Worm (Caenorhabditis elegans) whole organism, L4 larva: ENCODE measurements around the gene pgap-3.
A peak's percentile ranks its signal among the peaks of the same experiment; 100 is the strongest.

Source experiments
- F37D6.2 ChIP-seq: sonication (generic microtip); optimal IDR thresholded peaks from 2 replicates; lab custom pipeline; 2016; ENCODE audit warnings: mild to moderate bottlenecking, missing genetic modification characterization, missing compliant biosample characterization
- R02D3.7 ChIP-seq: fragments of 150-350 bp; sonication (generic microtip); optimal IDR thresholded peaks from 3 replicates; lab custom pipeline; 2014; ENCODE audit warnings: missing biosample characterization, missing genetic modification characterization
- T26A8.4 ChIP-seq: fragments of 200-800 bp; sonication (Bioruptor generic); IDR thresholded peaks from 2 replicates; pipeline ENCODE4 v1.3.6; 2022; ENCODE audit warnings: missing genetic modification characterization, missing compliant biosample characterization
- Y105C5A.15 ChIP-seq: fragments of 200-800 bp; sonication (Bioruptor generic); IDR thresholded peaks from 2 replicates; pipeline ENCODE4 v1.3.6; 2022; ENCODE audit warnings: missing genetic modification characterization, missing compliant biosample characterization
- Y75B8A.6 ChIP-seq: fragments of 200-800 bp; sonication (Bioruptor generic); IDR thresholded peaks from 2 replicates; pipeline ENCODE4 v1.3.6; 2022; ENCODE audit warnings: missing genetic modification reagents, missing genetic modification characterization, missing compliant biosample characterization
- aha-1 ChIP-seq: fragments of 150-350 bp; peaks from one replicate; lab custom pipeline; 2014; ENCODE audit warnings: missing biosample characterization, missing genetic modification characterization
- ama-1 ChIP-seq: fragments of 150-350 bp; optimal IDR thresholded peaks from 2 replicates; lab custom pipeline; 2014; ENCODE audit warnings: inconsistent platforms, mixed read lengths
- arid-1 ChIP-seq: fragments of 200-800 bp; sonication (Bioruptor generic); conservative IDR thresholded peaks from 2 replicates; pipeline ENCODE4 v1.3.6; 2022; ENCODE audit warnings: missing genetic modification reagents, missing genetic modification characterization, missing compliant biosample characterization
- attf-4 ChIP-seq: sonication (generic microtip); optimal IDR thresholded peaks from 3 replicates; lab custom pipeline; 2017; ENCODE audit warnings: missing biosample characterization, missing genetic modification characterization
- ceh-44 ChIP-seq: fragments of 200-800 bp; sonication (Bioruptor generic); IDR thresholded peaks from 2 replicates; pipeline ENCODE4 v1.3.6; 2022; ENCODE audit warnings: missing genetic modification reagents, missing genetic modification characterization, missing compliant biosample characterization
- ceh-62 ChIP-seq: sonication (generic microtip); optimal IDR thresholded peaks from 2 replicates; lab custom pipeline; 2017; ENCODE audit warnings: missing biosample characterization, missing genetic modification characterization
- ceh-82 ChIP-seq: sonication (generic microtip); optimal IDR thresholded peaks from 2 replicates; lab custom pipeline; 2017; ENCODE audit warnings: missing biosample characterization, missing genetic modification characterization
- cey-2 ChIP-seq: sonication (generic microtip); optimal IDR thresholded peaks from 3 replicates; lab custom pipeline; 2017; ENCODE audit warnings: missing genetic modification characterization, mild to moderate bottlenecking, missing compliant biosample characterization, antibody characterized with exemption, borderline replicate concordance; ENCODE audit not compliant: insufficient read depth
- ctbp-1 ChIP-seq: fragments of 200-800 bp; sonication (Bioruptor generic); IDR thresholded peaks from 2 replicates; pipeline ENCODE4 v1.3.6; 2022; ENCODE audit warnings: missing genetic modification reagents, missing genetic modification characterization, missing compliant biosample characterization
- dmd-6 ChIP-seq: fragments of 200-800 bp; sonication (Bioruptor generic); IDR thresholded peaks from 2 replicates; pipeline ENCODE4 v1.3.6; 2022; ENCODE audit warnings: missing genetic modification reagents, missing genetic modification characterization, missing compliant biosample characterization
- dmd-9 ChIP-seq: fragments of 200-800 bp; sonication (Bioruptor generic); IDR thresholded peaks from 2 replicates; pipeline ENCODE4 v1.3.6; 2022; ENCODE audit warnings: missing genetic modification reagents, missing genetic modification characterization, missing compliant biosample characterization
- fos-1 ChIP-seq: fragments of 150-350 bp; optimal IDR thresholded peaks from 2 replicates; lab custom pipeline; 2014; ENCODE audit warnings: missing biosample characterization, missing genetic modification characterization
- hlh-11 ChIP-seq: fragments of 200-800 bp; sonication (Bioruptor generic); optimal IDR thresholded peaks from 2 replicates; lab custom pipeline; 2018; ENCODE audit warnings: mild to moderate bottlenecking, missing genetic modification characterization, missing compliant biosample characterization
- hlh-30 ChIP-seq: sonication (generic microtip); optimal IDR thresholded peaks from 2 replicates; lab custom pipeline; 2017; ENCODE audit warnings: antibody characterized with exemption, mild to moderate bottlenecking, missing genetic modification characterization, missing compliant biosample characterization; ENCODE audit not compliant: insufficient read depth
- hmg-1.1 ChIP-seq: fragments of 200-800 bp; sonication (Bioruptor generic); IDR thresholded peaks from 2 replicates; pipeline ENCODE4 v1.3.6; 2022; ENCODE audit warnings: missing genetic modification reagents, missing genetic modification characterization, missing compliant biosample characterization
- jun-1 ChIP-seq: fragments of 150-350 bp; optimal IDR thresholded peaks from 2 replicates; lab custom pipeline; 2014; ENCODE audit warnings: missing biosample characterization, missing genetic modification reagents, missing genetic modification characterization
- lim-7 ChIP-seq: fragments of 200-800 bp; sonication (Bioruptor generic); IDR thresholded peaks from 2 replicates; pipeline ENCODE4 v1.3.6; 2022; ENCODE audit warnings: missing genetic modification characterization, missing compliant biosample characterization
- lin-1 ChIP-seq: fragments of 200-800 bp; sonication (Bioruptor generic); IDR thresholded peaks from 2 replicates; pipeline ENCODE4 v1.3.6; 2022; ENCODE audit warnings: missing genetic modification reagents, missing genetic modification characterization, missing compliant biosample characterization
- lin-13 ChIP-seq: fragments of 150-350 bp; optimal IDR thresholded peaks from 2 replicates; lab custom pipeline; 2014; ENCODE audit warnings: missing biosample characterization, missing genetic modification reagents, missing genetic modification characterization
- lsy-2 ChIP-seq, 2 experiments: fragments of 150-350 bp in 1 of 2; sonication (generic microtip) in 1 of 2; optimal IDR thresholded peaks; 2 replicates each; lab custom pipeline; 2014 to 2017; ENCODE audit warnings: missing biosample characterization in 2 of 2, missing genetic modification characterization in 2 of 2
- madf-5 ChIP-seq, 2 experiments: fragments of 200-800 bp; sonication (Bioruptor generic); IDR thresholded peaks; 2 replicates each; pipeline ENCODE4 v1.3.6; 2022; ENCODE audit warnings: missing compliant biosample characterization in 2 of 2, missing genetic modification characterization in 2 of 2
- mdl-1 ChIP-seq, 2 experiments: fragments of 150-350 bp in 1 of 2; sonication (generic microtip) in 1 of 2; optimal IDR thresholded peaks; 2 replicates each; lab custom pipeline; 2014 to 2017; ENCODE audit warnings: missing biosample characterization in 2 of 2, missing genetic modification characterization in 2 of 2
- mep-1 ChIP-seq: fragments of 150-350 bp; sonication (generic microtip); optimal IDR thresholded peaks from 3 replicates; lab custom pipeline; 2014; ENCODE audit warnings: missing biosample characterization, missing genetic modification characterization
- mes-2 ChIP-seq: sonication (generic microtip); optimal IDR thresholded peaks from 2 replicates; lab custom pipeline; 2016; ENCODE audit warnings: missing genotype, mild to moderate bottlenecking, missing genetic modification characterization, missing compliant biosample characterization; ENCODE audit not compliant: poor library complexity, severe bottlenecking
- mxl-2 ChIP-seq: fragments of 200-800 bp; sonication (Bioruptor generic); conservative IDR thresholded peaks from 2 replicates; pipeline ENCODE4 v1.3.6; 2022; ENCODE audit warnings: missing genetic modification reagents, missing genetic modification characterization, missing compliant biosample characterization
- mxl-3 ChIP-seq: fragments of 200-800 bp; sonication (Bioruptor generic); optimal IDR thresholded peaks from 2 replicates; lab custom pipeline; 2018; ENCODE audit warnings: mild to moderate bottlenecking, missing genetic modification characterization, missing compliant biosample characterization
- nhr-10 ChIP-seq: fragments of 150-350 bp; optimal IDR thresholded peaks from 2 replicates; lab custom pipeline; 2014; ENCODE audit warnings: missing biosample characterization, missing genetic modification characterization
- nhr-102 ChIP-seq: sonication (generic microtip); optimal IDR thresholded peaks from 2 replicates; lab custom pipeline; 2016; ENCODE audit warnings: mild to moderate bottlenecking, missing genetic modification characterization, moderate library complexity, missing compliant biosample characterization
- nhr-11 ChIP-seq: fragments of 150-350 bp; optimal IDR thresholded peaks from 2 replicates; lab custom pipeline; 2014; ENCODE audit warnings: missing biosample characterization, missing genetic modification characterization
- nhr-111 ChIP-seq: fragments of 200-800 bp; sonication (Bioruptor generic); optimal IDR thresholded peaks from 2 replicates; lab custom pipeline; 2018; ENCODE audit warnings: mild to moderate bottlenecking, missing genetic modification characterization, missing compliant biosample characterization
- nhr-25 ChIP-seq: sonication (generic microtip); optimal IDR thresholded peaks from 2 replicates; lab custom pipeline; 2017; ENCODE audit warnings: missing genetic modification characterization, mild to moderate bottlenecking, missing compliant biosample characterization, antibody characterized with exemption, moderate library complexity, borderline replicate concordance; ENCODE audit not compliant: insufficient read depth
- nhr-28 ChIP-seq: fragments of 150-350 bp; optimal IDR thresholded peaks from 2 replicates; lab custom pipeline; 2014; ENCODE audit warnings: missing biosample characterization, missing genetic modification characterization
- nhr-6 ChIP-seq: fragments of 150-350 bp; optimal IDR thresholded peaks from 2 replicates; lab custom pipeline; 2014; ENCODE audit warnings: missing biosample characterization, missing genetic modification characterization
- pqm-1 ChIP-seq: sonication (generic microtip); optimal IDR thresholded peaks from 2 replicates; lab custom pipeline; 2017; ENCODE audit warnings: missing biosample characterization, missing genetic modification characterization
- sdz-12 ChIP-seq: fragments of 200-800 bp; sonication (Bioruptor generic); optimal IDR thresholded peaks from 2 replicates; lab custom pipeline; 2018; ENCODE audit warnings: mild to moderate bottlenecking, missing genetic modification characterization, missing compliant biosample characterization
- spr-1 ChIP-seq: sonication (generic microtip); optimal IDR thresholded peaks from 2 replicates; lab custom pipeline; 2016; ENCODE audit warnings: mild to moderate bottlenecking, missing genetic modification characterization, missing compliant biosample characterization
- unc-130 ChIP-seq: sonication (generic microtip); optimal IDR thresholded peaks from 2 replicates; lab custom pipeline; 2016; ENCODE audit warnings: missing genetic modification reagents, missing genetic modification characterization, missing compliant biosample characterization
- unc-39 ChIP-seq: sonication (generic microtip); optimal IDR thresholded peaks from 2 replicates; lab custom pipeline; 2017; ENCODE audit warnings: missing biosample characterization, missing genetic modification characterization
- zip-2 ChIP-seq: fragments of 150-350 bp; optimal IDR thresholded peaks from 2 replicates; lab custom pipeline; 2014; ENCODE audit warnings: missing biosample characterization, missing genetic modification characterization
- ztf-7 ChIP-seq: fragments of 150-350 bp; optimal IDR thresholded peaks from 2 replicates; lab custom pipeline; 2014; ENCODE audit warnings: missing biosample characterization, missing genetic modification characterization

The pgap-3 gene

DNA sequence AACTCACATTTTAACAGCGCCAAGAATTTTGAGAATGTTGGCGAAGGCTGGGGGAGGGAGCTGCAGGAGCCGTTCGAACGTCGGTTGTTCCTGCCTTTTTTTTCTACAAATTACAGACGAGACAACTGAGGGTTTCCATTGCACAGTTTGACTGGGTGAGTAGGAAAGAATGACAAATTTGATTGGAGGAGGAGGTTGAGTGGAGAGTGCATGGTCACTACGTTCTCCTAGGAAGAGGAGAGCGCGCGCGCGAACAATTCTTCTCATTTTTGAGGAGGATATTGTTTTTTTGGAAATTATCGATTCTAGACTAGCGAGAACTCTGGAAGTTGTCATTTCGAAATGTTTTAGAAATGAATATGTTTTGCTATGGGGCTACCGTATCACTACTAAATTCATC, 13.0 kb downstream of the pgap-3 start, which contains the start of gene dhs-17:
TSS of gene dhs-17 (minus strand) at position 101 of the 400 bp plus-strand sequence.
- no peak for TF ChIP-seq Y105C5A.15 (GFP tag; lab: Robert Waterston, UW)
- TF ChIP-seq sdz-12: no peak
- no peak for TF ChIP-seq mxl-3 (GFP tag; lab: Kevin White, UChicago)
- TF ChIP-seq zip-2 (tag; lab: Kevin White, UChicago): no peak
- no peak for TF ChIP-seq unc-130 (GFP tag; lab: Kevin White, UChicago)
- TF ChIP-seq ceh-82: no peak
- TF ChIP-seq dmd-9 (GFP tag; lab: Robert Waterston, UW): no peak
- TF ChIP-seq arid-1 (GFP tag; lab: Robert Waterston, UW): no peak
- TF ChIP-seq nhr-28: no peak
- no peak for TF ChIP-seq F37D6.2 (tag; lab: Kevin White, UChicago)
- no peak for TF ChIP-seq mdl-1 (tag; optimal IDR thresholded peaks at IDR 0.05; lab: Kevin White, UChicago)
- TF ChIP-seq ztf-7: no peak

DNA sequence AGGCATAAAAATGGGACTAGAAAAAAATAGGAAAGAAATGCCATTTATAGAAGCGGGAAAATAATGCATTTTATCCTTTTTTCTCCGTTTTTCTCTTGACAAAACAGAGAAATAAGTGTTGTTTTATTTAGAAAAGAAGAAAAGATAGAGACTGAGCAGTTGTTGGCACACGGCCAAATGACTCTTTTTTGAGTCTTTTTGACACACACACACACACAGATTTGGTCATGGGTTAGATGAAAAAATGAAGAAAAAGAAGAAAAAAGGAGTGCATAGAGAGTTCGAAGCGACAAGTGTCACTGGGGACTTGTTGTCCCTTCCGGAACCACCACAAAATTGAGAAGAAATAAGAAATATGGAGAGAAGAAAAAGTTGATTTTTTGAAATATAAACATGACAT, 14.2 kb downstream of the pgap-3 start:
- no peak for TF ChIP-seq jun-1 (tag; lab: Kevin White, UChicago)
- no peak for TF ChIP-seq madf-5 (GFP tag; IDR thresholded peaks at IDR 0.05; lab: Robert Waterston, UW)
- TF ChIP-seq ama-1: no peak
- TF ChIP-seq pqm-1 (tag; lab: Kevin White, UChicago): no peak
- no peak for TF ChIP-seq T26A8.4
- no peak for TF ChIP-seq fos-1
- no peak for TF ChIP-seq attf-4 (tag; lab: Kevin White, UChicago)
- no peak for TF ChIP-seq mxl-2 (GFP tag; lab: Robert Waterston, UW)
- TF ChIP-seq lsy-2 (tag; optimal IDR thresholded peaks at IDR 0.05; lab: Kevin White, UChicago): peak in 1 of 2 experiments; percentile 51
- TF ChIP-seq hlh-30 (tag; lab: Kevin White, UChicago): peak; percentile 56
- TF ChIP-seq lim-7 (GFP tag; lab: Robert Waterston, UW): no peak
- peak; percentile 19 for TF ChIP-seq mep-1
- TF ChIP-seq dmd-6 (GFP tag; lab: Robert Waterston, UW): no peak
- TF ChIP-seq mxl-3 (GFP tag; lab: Kevin White, UChicago): no peak
- no peak for TF ChIP-seq ctbp-1
- peak; percentile 4 for TF ChIP-seq aha-1 (tag; lab: Kevin White, UChicago)
- no peak for TF ChIP-seq spr-1 (tag; lab: Kevin White, UChicago)
- TF ChIP-seq hlh-11 (tag; lab: Kevin White, UChicago): peak; percentile 15
- TF ChIP-seq unc-39: no peak
- TF ChIP-seq mes-2 (tag; lab: Kevin White, UChicago): no peak

DNA sequence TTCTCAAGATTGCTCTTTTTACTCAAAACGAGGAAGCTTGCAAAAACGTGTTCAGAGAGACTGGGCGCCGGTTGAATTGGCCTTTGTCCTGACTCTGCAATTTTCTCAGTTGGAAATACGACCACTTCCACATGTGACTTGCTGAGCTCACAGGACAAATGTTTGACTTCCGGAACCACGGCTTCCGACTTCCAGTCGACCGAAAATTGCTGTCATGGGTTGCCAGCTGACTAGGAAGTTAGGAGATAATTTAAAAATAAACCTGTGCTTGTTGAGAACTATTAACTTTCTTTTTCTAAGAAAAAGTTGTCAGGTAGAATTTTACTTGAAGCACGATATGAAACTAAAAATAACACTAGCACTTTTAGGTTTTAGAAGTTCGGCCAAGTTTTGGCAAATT, 16.1 kb downstream of the pgap-3 start:
- TF ChIP-seq Y75B8A.6 (no peak), zip-2 (tag; lab: Kevin White, UChicago) (no peak), hlh-30 (tag; lab: Kevin White, UChicago) (peak; percentile 47), lin-13 (no peak), dmd-9 (GFP tag; lab: Robert Waterston, UW) (no peak), hmg-1.1 (GFP tag; lab: Robert Waterston, UW) (no peak), arid-1 (GFP tag; lab: Robert Waterston, UW) (no peak), ctbp-1 (no peak), mxl-3 (GFP tag; lab: Kevin White, UChicago) (no peak)

DNA sequence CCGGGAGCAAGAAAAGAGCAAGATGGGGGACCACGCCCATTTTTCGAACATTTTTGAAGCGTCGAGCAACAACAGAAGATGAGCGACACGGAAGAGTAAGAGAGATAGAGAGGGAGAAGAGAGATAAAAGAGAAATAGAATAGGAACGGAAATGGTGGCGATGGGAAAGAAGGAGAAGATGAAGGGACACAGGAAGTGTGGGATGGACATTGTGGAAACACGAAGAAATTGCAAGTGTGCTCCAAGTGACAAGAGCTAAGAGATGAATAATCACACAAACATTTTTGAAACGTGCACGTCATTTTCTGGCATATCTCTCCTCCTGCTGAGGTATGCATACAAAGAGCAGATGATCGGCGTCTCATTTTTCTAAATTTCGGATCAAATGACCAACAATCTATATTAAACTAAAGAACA, 17.2 kb downstream of the pgap-3 start:
- TF ChIP-seq hmg-1.1 (GFP tag; lab: Robert Waterston, UW) (0 out of 2 replicates have a peak, but pooled peaks have one; percentile 16), nhr-102 (tag; lab: Kevin White, UChicago) (no peak), attf-4 (tag; lab: Kevin White, UChicago) (no peak), nhr-11 (tag; lab: Kevin White, UChicago) (peak; percentile 50), mep-1 (peak; percentile 25), ama-1 (no peak), sdz-12 (no peak), R02D3.7 (tag; lab: Kevin White, UChicago) (no peak), ceh-44 (no peak), T26A8.4 (no peak), dmd-6 (GFP tag; lab: Robert Waterston, UW) (0 out of 2 replicates have a peak, but pooled peaks have one; percentile 8), nhr-28 (peak; percentile 11), aha-1 (tag; lab: Kevin White, UChicago) (no peak), cey-2 (tag; lab: Kevin White, UChicago) (no peak), nhr-25 (tag; lab: Kevin White, UChicago) (no peak), ceh-82 (no peak), hlh-11 (tag; lab: Kevin White, UChicago) (peak; percentile 56), nhr-6 (tag; lab: Kevin White, UChicago) (no peak), nhr-10 (tag; lab: Kevin White, UChicago) (no peak), lin-1 (GFP tag; lab: Robert Waterston, UW) (no peak), ceh-62 (no peak), nhr-111 (GFP tag; lab: Kevin White, UChicago) (no peak)
